Worm (Caenorhabditis elegans) whole organism, late embryonic: ENCODE measurements around the gene dct-18.

Experiments
- F13H6.1 ChIP-seq: sonication (generic microtip); optimal IDR thresholded peaks from 2 replicates; lab custom pipeline; 2016; ENCODE audit warnings: missing genetic modification characterization, missing compliant biosample characterization
- K02D7.2 ChIP-seq: sonication (generic microtip); optimal IDR thresholded peaks from 2 replicates; lab custom pipeline; 2017; ENCODE audit warnings: mild to moderate bottlenecking, missing genetic modification characterization, missing compliant biosample characterization
- T23F11.4 ChIP-seq: fragments of 200-800 bp; sonication (Bioruptor generic); optimal IDR thresholded peaks from 2 replicates; lab custom pipeline; 2018; ENCODE audit warnings: mild to moderate bottlenecking, missing genetic modification characterization, missing compliant biosample characterization
- Y22D7AL.16 ChIP-seq: sonication (generic microtip); optimal IDR thresholded peaks from 2 replicates; lab custom pipeline; 2016; ENCODE audit warnings: missing genetic modification characterization, missing compliant biosample characterization
- ama-1 ChIP-seq: fragments of 150-350 bp; optimal IDR thresholded peaks from 2 replicates; lab custom pipeline; 2014
- ceh-18 ChIP-seq: sonication (generic microtip); optimal IDR thresholded peaks from 2 replicates; lab custom pipeline; 2016; ENCODE audit warnings: missing genetic modification characterization, missing compliant biosample characterization
- ceh-22 ChIP-seq: sonication (generic microtip); optimal IDR thresholded peaks from 2 replicates; lab custom pipeline; 2017; ENCODE audit warnings: missing biosample characterization, missing genetic modification characterization
- ceh-24 ChIP-seq: sonication (generic microtip); optimal IDR thresholded peaks from 2 replicates; lab custom pipeline; 2016; ENCODE audit warnings: mild to moderate bottlenecking, missing genetic modification characterization, missing compliant biosample characterization
- ceh-30 ChIP-seq: fragments of 150-350 bp; optimal IDR thresholded peaks from 2 replicates; lab custom pipeline; 2014; ENCODE audit warnings: missing biosample characterization, missing genetic modification characterization
- ceh-31 ChIP-seq: sonication (generic microtip); optimal IDR thresholded peaks from 2 replicates; lab custom pipeline; 2016; ENCODE audit warnings: missing genetic modification characterization, missing compliant biosample characterization
- ceh-34 ChIP-seq: sonication (generic microtip); optimal IDR thresholded peaks from 2 replicates; lab custom pipeline; 2016; ENCODE audit warnings: mild to moderate bottlenecking, missing genetic modification characterization, missing compliant biosample characterization
- ceh-45 ChIP-seq: fragments of 200-800 bp; sonication (Bioruptor generic); IDR thresholded peaks from 2 replicates; pipeline ENCODE4 v1.3.6; 2022; ENCODE audit warnings: missing genetic modification reagents, missing genetic modification characterization, missing compliant biosample characterization
- ceh-48 ChIP-seq: sonication (generic microtip); optimal IDR thresholded peaks from 2 replicates; lab custom pipeline; 2016; ENCODE audit warnings: missing genetic modification characterization, inconsistent platforms, missing compliant biosample characterization
- ceh-9 ChIP-seq: sonication (generic microtip); optimal IDR thresholded peaks from 2 replicates; lab custom pipeline; 2016; ENCODE audit warnings: mild to moderate bottlenecking, missing genetic modification characterization, inconsistent platforms, missing compliant biosample characterization
- che-1 ChIP-seq: sonication (generic microtip); optimal IDR thresholded peaks from 2 replicates; lab custom pipeline; 2016; ENCODE audit warnings: mild to moderate bottlenecking, missing genetic modification characterization, missing compliant biosample characterization
- dmd-4 ChIP-seq: sonication (generic microtip); optimal IDR thresholded peaks from 2 replicates; lab custom pipeline; 2016; ENCODE audit warnings: borderline replicate concordance, missing genetic modification characterization, missing compliant biosample characterization
- elt-2 ChIP-seq: sonication (generic microtip); optimal IDR thresholded peaks from 2 replicates; lab custom pipeline; 2016; ENCODE audit warnings: missing genetic modification reagents, missing genetic modification characterization, missing compliant biosample characterization
- eyg-1 ChIP-seq: sonication (generic microtip); optimal IDR thresholded peaks from 2 replicates; lab custom pipeline; 2016; ENCODE audit warnings: missing genotype, missing genetic modification characterization, missing compliant biosample characterization
- fax-1 ChIP-seq: sonication (generic microtip); optimal IDR thresholded peaks from 2 replicates; lab custom pipeline; 2016; ENCODE audit warnings: missing genotype, missing genetic modification characterization, missing compliant biosample characterization
- fkh-10 ChIP-seq: fragments of 150-350 bp; optimal IDR thresholded peaks from 2 replicates; lab custom pipeline; 2014; ENCODE audit warnings: missing biosample characterization, missing genetic modification reagents, missing genetic modification characterization
- fkh-6 ChIP-seq: sonication (generic microtip); optimal IDR thresholded peaks from 2 replicates; lab custom pipeline; 2016; ENCODE audit warnings: missing genetic modification characterization, missing compliant biosample characterization
- gmeb-2 ChIP-seq: sonication (generic microtip); optimal IDR thresholded peaks from 2 replicates; lab custom pipeline; 2016; ENCODE audit warnings: missing genetic modification characterization, inconsistent platforms, missing compliant biosample characterization
- hlh-13 ChIP-seq: fragments of 200-800 bp; sonication (Bioruptor generic); optimal IDR thresholded peaks from 2 replicates; lab custom pipeline; 2018; ENCODE audit warnings: mild to moderate bottlenecking, missing genetic modification characterization, missing compliant biosample characterization
- hlh-15 ChIP-seq: sonication (generic microtip); optimal IDR thresholded peaks from 2 replicates; lab custom pipeline; 2016; ENCODE audit warnings: missing genetic modification characterization, missing compliant biosample characterization
- hlh-30 ChIP-seq: sonication (generic microtip); optimal IDR thresholded peaks from 2 replicates; lab custom pipeline; 2017; ENCODE audit warnings: antibody characterized with exemption, missing genetic modification characterization, missing compliant biosample characterization; ENCODE audit not compliant: insufficient read depth
- hlh-6 ChIP-seq: sonication (generic microtip); optimal IDR thresholded peaks from 2 replicates; lab custom pipeline; 2016; ENCODE audit warnings: missing genotype, missing genetic modification characterization, missing compliant biosample characterization
- lim-6 ChIP-seq: sonication (generic microtip); optimal IDR thresholded peaks from 2 replicates; lab custom pipeline; 2016; ENCODE audit warnings: missing genetic modification characterization, missing compliant biosample characterization
- lin-11 ChIP-seq: fragments of 200-800 bp; sonication (Bioruptor generic); optimal IDR thresholded peaks from 2 replicates; lab custom pipeline; 2018; ENCODE audit warnings: mild to moderate bottlenecking, missing genetic modification characterization, missing compliant biosample characterization
- madf-2 ChIP-seq: sonication (generic microtip); optimal IDR thresholded peaks from 2 replicates; lab custom pipeline; 2017; ENCODE audit warnings: missing genetic modification characterization, missing compliant biosample characterization
- nfya-1 ChIP-seq: sonication (generic microtip); optimal IDR thresholded peaks from 2 replicates; lab custom pipeline; 2017; ENCODE audit warnings: missing genetic modification characterization, mild to moderate bottlenecking, missing compliant biosample characterization, antibody characterized with exemption, moderate library complexity
- nhr-232 ChIP-seq: sonication (generic microtip); optimal IDR thresholded peaks from 2 replicates; lab custom pipeline; 2016; ENCODE audit warnings: missing genetic modification characterization, missing compliant biosample characterization
- odd-2 ChIP-seq: sonication (generic microtip); optimal IDR thresholded peaks from 2 replicates; lab custom pipeline; 2017; ENCODE audit warnings: antibody characterized with exemption, mild to moderate bottlenecking, missing genetic modification characterization, missing compliant biosample characterization
- pat-9 ChIP-seq: fragments of 200-800 bp; sonication (Bioruptor generic); optimal IDR thresholded peaks from 2 replicates; lab custom pipeline; 2018; ENCODE audit warnings: mild to moderate bottlenecking, missing genetic modification characterization, moderate library complexity, missing compliant biosample characterization
- pax-1 ChIP-seq: fragments of 150-350 bp; optimal IDR thresholded peaks from 2 replicates; lab custom pipeline; 2014; ENCODE audit warnings: missing biosample characterization, missing genetic modification characterization
- pha-2 ChIP-seq: sonication (generic microtip); optimal IDR thresholded peaks from 2 replicates; lab custom pipeline; 2017; ENCODE audit warnings: mild to moderate bottlenecking, missing genetic modification characterization, missing compliant biosample characterization
- pha-4 ChIP-seq: fragments of 150-350 bp; optimal IDR thresholded peaks from 2 replicates; lab custom pipeline; 2018; ENCODE audit warnings: missing biosample characterization, missing genetic modification reagents, missing genetic modification characterization
- pqm-1 ChIP-seq: sonication (generic microtip); optimal IDR thresholded peaks from 2 replicates; lab custom pipeline; 2016; ENCODE audit warnings: missing genetic modification characterization, missing compliant biosample characterization
- ref-2 ChIP-seq: sonication (generic microtip); optimal IDR thresholded peaks from 2 replicates; lab custom pipeline; 2016; ENCODE audit warnings: missing genetic modification characterization, missing compliant biosample characterization
- sox-2 ChIP-seq: fragments of 200-800 bp; sonication (Bioruptor generic); IDR thresholded peaks from 2 replicates; pipeline ENCODE4 v1.3.6; 2022; ENCODE audit warnings: missing genetic modification reagents, missing genetic modification characterization, missing compliant biosample characterization
- sox-4 ChIP-seq: sonication (generic microtip); optimal IDR thresholded peaks from 2 replicates; lab custom pipeline; 2017; ENCODE audit warnings: mild to moderate bottlenecking, missing genetic modification characterization, inconsistent platforms, missing compliant biosample characterization
- tbx-2 ChIP-seq: sonication (generic microtip); optimal IDR thresholded peaks from 2 replicates; lab custom pipeline; 2016; ENCODE audit warnings: missing genetic modification characterization, missing compliant biosample characterization
- tbx-7 ChIP-seq: sonication (generic microtip); optimal IDR thresholded peaks from 2 replicates; lab custom pipeline; 2016; ENCODE audit warnings: missing genotype, missing genetic modification characterization, missing compliant biosample characterization
- ttx-3 ChIP-seq: sonication (generic microtip); optimal IDR thresholded peaks from 2 replicates; lab custom pipeline; 2016; ENCODE audit warnings: missing genetic modification reagents, missing genetic modification characterization, missing compliant biosample characterization
- unc-3 ChIP-seq, 2 experiments: fragments of 200-800 bp in 1 of 2; sonication (Bioruptor generic) in 1 of 2; sonication (generic microtip) in 1 of 2; conservative IDR thresholded peaks in 1 of 2; optimal IDR thresholded peaks in 1 of 2; 2 replicates each; pipeline versions ENCODE4 v1.3.6 to Lab custom; 2016 to 2022; ENCODE audit warnings: missing compliant biosample characterization in 2 of 2, missing genetic modification characterization in 2 of 2, missing genetic modification reagents in 1 of 2
- unc-42 ChIP-seq: sonication (generic microtip); optimal IDR thresholded peaks from 2 replicates; lab custom pipeline; 2016; ENCODE audit warnings: missing genotype, missing genetic modification characterization, missing compliant biosample characterization
- unc-55 ChIP-seq: sonication (generic microtip); optimal IDR thresholded peaks from 2 replicates; lab custom pipeline; 2017; ENCODE audit warnings: missing biosample characterization, missing genetic modification reagents, missing genetic modification characterization
- zip-5 ChIP-seq: sonication (generic microtip); optimal IDR thresholded peaks from 2 replicates; lab custom pipeline; 2016; ENCODE audit warnings: missing genetic modification characterization, missing compliant biosample characterization

dct-18 gene

DNA sequence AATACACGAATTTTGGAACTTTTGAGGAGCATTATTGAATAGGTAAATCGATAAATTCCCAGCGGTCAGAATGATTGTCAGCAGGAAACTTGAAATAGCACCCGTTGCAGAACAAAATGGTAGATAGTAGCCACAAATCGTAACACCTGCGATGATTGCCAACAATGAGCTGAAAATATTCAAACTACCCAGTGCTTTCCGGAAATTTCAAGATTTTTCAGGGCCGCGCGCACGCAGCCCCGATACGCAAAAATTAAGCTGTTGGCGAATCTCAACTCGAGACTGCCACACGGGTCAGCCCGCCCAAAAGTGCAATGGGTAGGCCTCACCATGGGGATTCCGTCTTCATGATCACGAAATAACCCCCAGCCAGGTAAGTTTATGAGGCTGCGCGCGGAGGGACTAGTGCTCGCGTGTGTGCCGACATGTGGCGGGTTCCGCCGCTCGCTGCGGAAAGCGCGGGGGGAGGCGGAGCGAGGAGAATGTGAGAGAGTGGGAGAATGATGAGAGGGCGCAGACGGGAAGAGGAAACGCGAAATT lies 13.0 kb downstream of the dct-18 start (continued):
- TF ChIP-seq pat-9 = peak; percentile 34
- no peak for TF ChIP-seq che-1 (tag; lab: Kevin White, UChicago)
- no peak for TF ChIP-seq ceh-24 (tag; lab: Kevin White, UChicago)
- TF ChIP-seq sox-4 (tag; lab: Kevin White, UChicago) = no peak
- peak; percentile 6 for TF ChIP-seq unc-42 (tag; lab: Kevin White, UChicago)
- no peak for TF ChIP-seq ceh-45 (GFP tag; lab: Robert Waterston, UW)
- TF ChIP-seq madf-2 (tag; lab: Kevin White, UChicago) = peak; percentile 26
- TF ChIP-seq tbx-2 (tag; lab: Kevin White, UChicago) = peak; percentile 82
- peak; percentile 78 for TF ChIP-seq hlh-30
- TF ChIP-seq ceh-48 = no peak
- peak; percentile 77 for TF ChIP-seq ceh-34 (tag; lab: Kevin White, UChicago)
- no peak for TF ChIP-seq lim-6 (tag; lab: Kevin White, UChicago)
- TF ChIP-seq pha-4 (tag; lab: Kevin White, UChicago) = no peak
- peak; percentile 78 for TF ChIP-seq pha-2 (tag; lab: Kevin White, UChicago)
- TF ChIP-seq hlh-6 = peak; percentile 65
- TF ChIP-seq ceh-22 (tag; lab: Kevin White, UChicago) = no peak
- TF ChIP-seq elt-2 (tag; lab: Kevin White, UChicago) = peak; percentile 82
- peak; percentile 37 for TF ChIP-seq F13H6.1
- TF ChIP-seq ttx-3 (tag; lab: Kevin White, UChicago) = no peak
- peak; percentile 22 for TF ChIP-seq nhr-232 (tag; lab: Kevin White, UChicago)
- TF ChIP-seq eyg-1 (tag; lab: Kevin White, UChicago) = peak; percentile 62
- no peak for TF ChIP-seq ceh-30 (tag; lab: Kevin White, UChicago)
- TF ChIP-seq pax-1 (tag; lab: Kevin White, UChicago) = no peak
- peak; percentile 99 for TF ChIP-seq ama-1 (lab: Kevin White, UChicago)
- no peak for TF ChIP-seq dmd-4

DNA sequence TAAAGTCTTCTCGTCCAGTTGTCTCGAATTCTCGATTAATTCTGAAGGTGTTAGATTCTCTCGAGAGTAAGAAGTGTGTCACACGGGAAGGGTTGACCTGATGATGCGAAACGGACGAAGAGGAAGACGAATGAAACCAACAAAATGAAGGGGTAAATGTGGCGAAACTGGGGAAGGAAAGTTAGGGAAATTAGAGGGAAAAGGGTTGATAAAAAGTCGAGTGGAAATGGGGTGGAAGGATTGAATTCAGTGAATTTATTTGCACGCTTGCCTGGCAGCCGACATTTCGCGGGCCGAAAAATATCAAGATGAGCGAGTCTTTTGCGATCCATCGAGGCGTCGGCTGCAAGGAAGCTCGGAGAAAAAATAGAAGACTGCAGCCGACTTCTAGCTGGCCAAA lies 16.5 kb downstream of the dct-18 start, which contains the start of gene F58G1.7:
TSS of gene F58G1.7 (minus strand) at position 101 of the 400 bp plus-strand sequence.
- TF ChIP-seq pax-1 (tag; lab: Kevin White, UChicago) (no peak), hlh-13 (GFP tag; lab: Kevin White, UChicago) (no peak), ceh-24 (tag; lab: Kevin White, UChicago) (no peak), nfya-1 (tag; lab: Kevin White, UChicago) (no peak), tbx-2 (tag; lab: Kevin White, UChicago) (no peak), madf-2 (tag; lab: Kevin White, UChicago) (no peak), pqm-1 (tag; lab: Kevin White, UChicago) (no peak), nhr-232 (tag; lab: Kevin White, UChicago) (no peak), ceh-9 (tag; lab: Kevin White, UChicago) (no peak), lim-6 (tag; lab: Kevin White, UChicago) (no peak), elt-2 (tag; lab: Kevin White, UChicago) (no peak), gmeb-2 (no peak), pha-2 (tag; lab: Kevin White, UChicago) (no peak), fax-1 (no peak), unc-3 (GFP tag; conservative IDR thresholded peaks at IDR 0.05; lab: Robert Waterston, UW) (no peak), unc-3 (tag; optimal IDR thresholded peaks at IDR 0.05; lab: Kevin White, UChicago) (no peak), tbx-7 (tag; lab: Kevin White, UChicago) (no peak), hlh-6 (no peak), fkh-6 (tag; lab: Kevin White, UChicago) (no peak), Y22D7AL.16 (tag; lab: Kevin White, UChicago) (no peak)
- TF ChIP-seq, all 69 proteins: peak for 0

ce11 chrII:12953297-12953696 lies 21.6 kb downstream of the dct-18 start:
- no peak for TF ChIP-seq T23F11.4 (GFP tag; lab: Kevin White, UChicago)
- no peak for TF ChIP-seq fax-1
- TF ChIP-seq unc-55 (GFP tag; lab: Kevin White, UChicago) = peak; percentile 67
- no peak for TF ChIP-seq sox-4 (tag; lab: Kevin White, UChicago)
- TF ChIP-seq pax-1 (tag; lab: Kevin White, UChicago) = no peak
- TF ChIP-seq ceh-30 (tag; lab: Kevin White, UChicago) = no peak
- no peak for TF ChIP-seq ceh-45 (GFP tag; lab: Robert Waterston, UW)
- no peak for TF ChIP-seq sox-2 (GFP tag; lab: Robert Waterston, UW)
- no peak for TF ChIP-seq lin-11 (tag; lab: Kevin White, UChicago)
- peak; percentile 9 for TF ChIP-seq ceh-18 (tag; lab: Kevin White, UChicago)
- TF ChIP-seq pat-9 = no peak
- peak; percentile 0 for TF ChIP-seq ceh-31 (tag; lab: Kevin White, UChicago)
- TF ChIP-seq elt-2 (tag; lab: Kevin White, UChicago) = peak; percentile 6
- no peak for TF ChIP-seq ceh-24 (tag; lab: Kevin White, UChicago)
- TF ChIP-seq tbx-2 (tag; lab: Kevin White, UChicago) = peak; percentile 35
- TF ChIP-seq odd-2 (tag; lab: Kevin White, UChicago) = no peak
- TF ChIP-seq zip-5 (tag; lab: Kevin White, UChicago) = no peak
- no peak for TF ChIP-seq hlh-15 (tag; lab: Kevin White, UChicago)
- TF ChIP-seq unc-42 (tag; lab: Kevin White, UChicago) = no peak
- no peak for TF ChIP-seq ref-2 (tag; lab: Kevin White, UChicago)
- TF ChIP-seq K02D7.2 (tag; lab: Kevin White, UChicago) = no peak
- TF ChIP-seq fkh-10 (GFP tag; lab: Kevin White, UChicago) = no peak
